Worm (Caenorhabditis elegans): Measurements from ENCODE around the gene atg-13.
A peak's percentile ranks its signal among the peaks of the same experiment; 100 is the strongest.

Gene atg-13

ce11 chrIII:8125234-8125633 lies 32.8 kb downstream of the atg-13 start (continued):
- peak in 1 of 3 experiments; percentile 20 for TF ChIP-seq lin-35 (GFP tag; optimal IDR thresholded peaks at IDR 0.05)
- no peak for TF ChIP-seq snpc-4 (GFP tag; optimal IDR thresholded peaks at IDR 0.05)
- TF ChIP-seq snpc-4 (tag; optimal IDR thresholded peaks at IDR 0.05): peak in 1 of 4 experiments; percentile 5
- no peak for TF ChIP-seq nfya-2 (GFP tag; IDR thresholded peaks at IDR 0.05)
- no peak for TF ChIP-seq ztf-3 (GFP tag; optimal IDR thresholded peaks at IDR 0.05)
- TF ChIP-seq ama-1 (optimal IDR thresholded peaks at IDR 0.05): no peak
- no peak for TF ChIP-seq ama-1 (GFP tag; optimal IDR thresholded peaks at IDR 0.05)
- peak; percentile 24 for TF ChIP-seq K12H6.12 (tag; optimal IDR thresholded peaks at IDR 0.05)
- TF ChIP-seq zim-3 (tag; optimal IDR thresholded peaks at IDR 0.05): no peak
- TF ChIP-seq ztf-26 (tag; optimal IDR thresholded peaks at IDR 0.05): no peak
- TF ChIP-seq ceh-27 (GFP tag; optimal IDR thresholded peaks at IDR 0.05): peak; percentile 15

ce11 chrIII:8124323-8124722 lies 33.7 kb downstream of the atg-13 start:
- TF ChIP-seq T26A5.8 (tag; optimal IDR thresholded peaks at IDR 0.05): no peak
- TF ChIP-seq zfh-2 (GFP tag; conservative IDR thresholded peaks at IDR 0.05): no peak
- no peak for TF ChIP-seq efl-1 (GFP tag; optimal IDR thresholded peaks at IDR 0.05)
- TF ChIP-seq F33H1.4 (GFP tag; IDR thresholded peaks at IDR 0.05): no peak
- no peak for TF ChIP-seq ztf-25 (GFP tag; IDR thresholded peaks at IDR 0.05)
- TF ChIP-seq hmg-1.2 (GFP tag; IDR thresholded peaks at IDR 0.05): peak; percentile 63; the same call in 1 of the 2 replicates
- no peak for TF ChIP-seq F57A8.1 (GFP tag; optimal IDR thresholded peaks at IDR 0.05)
- TF ChIP-seq him-1 (tag; optimal IDR thresholded peaks at IDR 0.05): no peak
- TF ChIP-seq lin-35 (GFP tag; optimal IDR thresholded peaks at IDR 0.05): peak in 1 of 3 experiments; percentile 49
- TF ChIP-seq lir-1 (GFP tag; conservative IDR thresholded peaks at IDR 0.05): no peak
- TF ChIP-seq F23B12.7 (tag; optimal IDR thresholded peaks at IDR 0.05; ENCODE audit: insufficient read depth): peak; percentile 54
- no peak for TF ChIP-seq F22D6.2 (tag; optimal IDR thresholded peaks at IDR 0.05)
- TF ChIP-seq attf-3 (GFP tag; conservative IDR thresholded peaks at IDR 0.05): no peak
- TF ChIP-seq somi-1 (GFP tag; optimal IDR thresholded peaks at IDR 0.05): peak; percentile 34
- TF ChIP-seq nhr-80 (tag; optimal IDR thresholded peaks at IDR 0.05): peak; percentile 62
- peak; percentile 44 for TF ChIP-seq lin-40 (tag; optimal IDR thresholded peaks at IDR 0.05)
- TF ChIP-seq B0336.3 (GFP tag; IDR thresholded peaks at IDR 0.05): no peak
- peak; percentile 9 for TF ChIP-seq attf-5 (GFP tag; optimal IDR thresholded peaks at IDR 0.05)
- no peak for TF ChIP-seq mcd-1 (GFP tag; IDR thresholded peaks at IDR 0.05)
- no peak for TF ChIP-seq egl-18 (GFP tag; IDR thresholded peaks at IDR 0.05)
- peak; percentile 4 for TF ChIP-seq tbp1 (GFP tag; optimal IDR thresholded peaks at IDR 0.05)

- TF ChIP-seq rpc-1 (optimal IDR thresholded peaks at IDR 0.05): no peak
- no peak for TF ChIP-seq rpc-1 (tag; optimal IDR thresholded peaks at IDR 0.05)
- no peak for TF ChIP-seq tbx-9 (tag; optimal IDR thresholded peaks at IDR 0.05; ENCODE audit: borderline replicate concordance)
- no peak for TF ChIP-seq ztf-22 (GFP tag; optimal IDR thresholded peaks at IDR 0.05)
- no peak for TF ChIP-seq atf-7 (tag; optimal IDR thresholded peaks at IDR 0.05)
- no peak for TF ChIP-seq dpl-1 (GFP tag; optimal IDR thresholded peaks at IDR 0.05)
- TF ChIP-seq Y53G8AR.9 (GFP tag; conservative IDR thresholded peaks at IDR 0.05): no peak
- TF ChIP-seq madf-6 (GFP tag; IDR thresholded peaks at IDR 0.05): no peak
- no peak for TF ChIP-seq nfya-2 (GFP tag; IDR thresholded peaks at IDR 0.05)
- no peak for TF ChIP-seq ekl-4 (GFP tag; IDR thresholded peaks at IDR 0.05)
Measured at ce11 chrIII:8121923-8122322, 36.1 kb downstream of the atg-13 start.
